Fruit fly (Drosophila melanogaster) whole organism, prepupa: ENCODE results near the gene Ugt316A1.

Experiments used
- CG1621 ChIP-seq: fragments of 200-800 bp; sonication (Bioruptor generic); optimal IDR thresholded peaks from 3 replicates; lab custom pipeline; 2018; ENCODE audit warnings: missing biosample characterization, mild to moderate bottlenecking, missing genetic modification characterization
- CG6808 ChIP-seq: fragments of 200-800 bp; sonication (Bioruptor generic); optimal IDR thresholded peaks from 3 replicates; lab custom pipeline; 2017; ENCODE audit warnings: missing biosample characterization, missing genetic modification characterization, mild to moderate bottlenecking, moderate library complexity, missing genetic modification reagents
- CG8119 ChIP-seq: fragments of 200-800 bp; sonication (Bioruptor generic); IDR thresholded peaks from 3 replicates; pipeline ENCODE4 v1.3.6; 2022; ENCODE audit warnings: missing biosample characterization, missing genetic modification characterization
- CG8319 ChIP-seq: fragments of 200-800 bp; sonication (Bioruptor generic); optimal IDR thresholded peaks from 3 replicates; lab custom pipeline; 2016; ENCODE audit warnings: missing biosample characterization, missing genetic modification characterization
- CG9139 ChIP-seq: fragments of 200-800 bp; sonication (Bioruptor generic); optimal IDR thresholded peaks from 3 replicates; lab custom pipeline; 2017; ENCODE audit warnings: missing biosample characterization, mild to moderate bottlenecking, missing genetic modification characterization
- Eip78C ChIP-seq: fragments of 200-800 bp; sonication (Bioruptor generic); peaks from one replicate; lab custom pipeline; 2016; ENCODE audit warnings: missing biosample characterization, missing genetic modification characterization
- cyc ChIP-seq: fragments of 200-800 bp; sonication (Bioruptor generic); optimal IDR thresholded peaks from 3 replicates; lab custom pipeline; 2016; ENCODE audit warnings: missing biosample characterization, missing genetic modification characterization

DNA sequence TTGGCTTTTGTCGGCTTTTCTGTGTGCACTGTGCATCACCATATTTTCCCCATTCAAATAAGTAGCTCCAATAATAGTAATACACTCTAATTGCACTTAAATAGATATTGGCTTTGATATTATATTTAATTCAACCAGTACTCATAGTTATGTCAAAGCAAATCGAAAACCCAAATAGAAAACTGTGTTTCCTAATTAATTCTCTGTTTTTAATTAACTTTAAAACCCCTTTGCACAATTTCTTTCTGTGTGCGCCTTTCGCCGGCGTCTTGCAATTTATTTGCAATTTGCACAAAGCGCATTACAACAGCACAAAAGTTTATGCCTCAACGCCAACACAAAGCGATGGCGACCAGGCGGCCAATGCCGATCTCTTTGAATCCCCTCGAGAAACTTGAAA is 51.4 kb downstream of the Ugt316A1 start:
- TF ChIP-seq CG6808 (no peak), CG9139 (GFP tag; lab: Kevin White, UChicago) (no peak), CG8119 (GFP tag; lab: Robert Waterston, UW) (peak; percentile 83), Eip78C (GFP tag; lab: Kevin White, UChicago) (peak; percentile 82), CG8319 (GFP tag; lab: Kevin White, UChicago) (no peak), cyc (GFP tag; lab: Kevin White, UChicago) (peak; percentile 10), CG1621 (tag; lab: Kevin White, UChicago) (no peak)
